Fruit fly (Drosophila melanogaster): ENCODE measurements around the gene S-Lap1.

The S-Lap1 gene

DNA sequence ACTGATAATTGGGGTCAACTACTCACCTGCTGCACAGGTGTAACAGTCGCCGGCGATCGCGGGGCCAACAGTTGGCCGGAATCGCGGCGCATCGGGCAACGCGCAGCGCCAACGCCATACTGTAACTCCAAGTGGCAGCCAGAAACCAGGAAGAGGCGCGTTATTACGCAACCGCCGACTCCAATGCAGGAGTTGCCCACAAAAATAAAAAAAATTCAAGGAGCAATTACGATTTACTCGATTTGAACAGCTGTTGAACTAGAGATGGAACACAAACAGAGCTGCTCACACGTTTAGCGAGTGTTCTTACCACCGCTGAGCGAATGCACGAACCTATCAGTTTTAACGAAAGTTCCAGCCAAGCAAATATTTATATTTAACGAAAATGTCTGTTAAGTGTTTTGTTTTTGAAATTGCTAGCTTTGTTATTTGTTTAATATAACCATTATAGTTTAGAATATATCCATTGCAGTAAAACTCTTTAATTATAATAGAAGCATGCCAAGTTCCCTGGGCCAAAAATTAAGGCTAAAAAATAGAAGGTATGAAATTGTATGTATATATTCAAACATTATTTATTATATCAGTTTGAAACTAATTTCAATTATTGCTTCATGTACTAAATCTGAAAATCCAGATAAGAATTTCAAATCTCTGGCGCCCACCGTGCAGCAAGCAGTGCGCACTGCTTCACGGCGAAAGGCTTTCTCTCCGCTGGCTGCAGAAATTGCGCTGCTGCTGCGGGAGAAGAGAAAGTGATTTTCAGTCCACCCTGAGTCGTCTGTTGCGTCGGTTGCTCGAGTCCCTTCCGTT lies 12.9 kb upstream of the S-Lap1 start, which contains the start of the genes CG5989 and CG6282 (continued):
- TF ChIP-seq ttk (GFP tag; IDR thresholded peaks at IDR 0.05) (peak; percentile 19; the same call in 1 of the 2 replicates), wdn (GFP tag; IDR thresholded peaks at IDR 0.05) (peak; percentile 51; the same call in 1 of the 2 replicates), CG10267 (tag; optimal IDR thresholded peaks at IDR 0.05) (peak; percentile 49), CG18619 (GFP tag; optimal IDR thresholded peaks at IDR 0.05) (peak; percentile 19), Dp (GFP tag; optimal IDR thresholded peaks at IDR 0.05) (peak; percentile 64), sug (tag; optimal IDR thresholded peaks at IDR 0.05) (peak; percentile 53), CG15514 (GFP tag; optimal IDR thresholded peaks at IDR 0.05) (peak; percentile 77), seq (GFP tag; IDR thresholded peaks at IDR 0.05) (peak; percentile 33; the same call in 1 of the 2 replicates), stc (GFP tag; IDR thresholded peaks at IDR 0.05) (no peak), schlank (tag; optimal IDR thresholded peaks at IDR 0.05) (no peak), Ptx1 (GFP tag; IDR thresholded peaks at IDR 0.05) (0 out of 2 replicates have a peak, but pooled peaks have one; percentile 12), CG34224 (GFP tag; IDR thresholded peaks at IDR 0.05; ENCODE audit: partially characterized antibody) (peak; percentile 52; the same call in 2 of the 3 replicates), phol (tag; optimal IDR thresholded peaks at IDR 0.05) (peak; percentile 30), YL-1 (GFP tag; optimal IDR thresholded peaks at IDR 0.05) (peak; percentile 24), MESR4 (GFP tag; optimal IDR thresholded peaks at IDR 0.05) (peak; percentile 32), sens (GFP tag) (peak; percentile 90), CG15479 (GFP tag; optimal IDR thresholded peaks at IDR 0.05) (no peak), slbo (GFP tag; IDR thresholded peaks at IDR 0.05) (peak; percentile 71), CG7786 (GFP tag; optimal IDR thresholded peaks at IDR 0.05) (no peak), CG15073 (GFP tag; optimal IDR thresholded peaks at IDR 0.05) (no peak), ewg (GFP tag; optimal IDR thresholded peaks at IDR 0.05) (peak; percentile 36), CG10209 (GFP tag; optimal IDR thresholded peaks at IDR 0.05) (peak; percentile 28), row (GFP tag; IDR thresholded peaks at IDR 0.05) (peak; percentile 65), CG31224 (GFP tag; IDR thresholded peaks at IDR 0.05) (no peak), onecut (GFP tag; IDR thresholded peaks at IDR 0.05) (peak; percentile 34), CG17328 (GFP tag; IDR thresholded peaks at IDR 0.05) (peak; percentile 65), CG9932 (GFP tag; IDR thresholded peaks at IDR 0.05) (peak; percentile 61), ind (GFP tag; optimal IDR thresholded peaks at IDR 0.05) (no peak), CG6654 (GFP tag; optimal IDR thresholded peaks at IDR 0.05) (no peak), kah (GFP tag; optimal IDR thresholded peaks at IDR 0.05) (no peak), ci (GFP tag; IDR thresholded peaks at IDR 0.05) (peak; percentile 35; the same call in 2 of the 3 replicates), hth (optimal IDR thresholded peaks at IDR 0.05) (no peak), HLH4C (GFP tag; IDR thresholded peaks at IDR 0.05; ENCODE audit: partially characterized antibody) (peak; percentile 37; the same call in 2 of the 3 replicates), CG11093 (GFP tag; IDR thresholded peaks at IDR 0.05) (no peak), BtbVII (GFP tag; optimal IDR thresholded peaks at IDR 0.05) (peak; percentile 17), gsb-n (tag; optimal IDR thresholded peaks at IDR 0.05) (peak; percentile 29), Six4 (GFP tag; optimal IDR thresholded peaks at IDR 0.05) (peak; percentile 8), CG10979 (tag; optimal IDR thresholded peaks at IDR 0.05) (peak; percentile 45), Pdp1 (GFP tag; optimal IDR thresholded peaks at IDR 0.05) (peak; percentile 4 to 75), da (GFP tag; optimal IDR thresholded peaks at IDR 0.05) (no peak), BEAF-32 (GFP tag; optimal IDR thresholded peaks at IDR 0.05) (peak; percentile 73), Dip3 (GFP tag; optimal IDR thresholded peaks at IDR 0.05) (peak; percentile 32), dmrt11E (tag; optimal IDR thresholded peaks at IDR 0.05) (peak; percentile 31), sc (optimal IDR thresholded peaks at IDR 0.05) (no peak), sc (GFP tag; optimal IDR thresholded peaks at IDR 0.05) (no peak), Sin3A (optimal IDR thresholded peaks at IDR 0.05) (peak; percentile 49), CG7556 (GFP tag; optimal IDR thresholded peaks at IDR 0.05) (peak; percentile 60), CG2875 (GFP tag; optimal IDR thresholded peaks at IDR 0.05) (peak; percentile 52), pita (GFP tag; optimal IDR thresholded peaks at IDR 0.05) (peak; percentile 89)

Measured in whole organism, embryonic.